Worm (Caenorhabditis elegans) whole organism, L1 larva: Measurements from ENCODE around the gene clc-28.

Source experiments
- aly-2 ChIP-seq: fragments of 150-350 bp; optimal IDR thresholded peaks from 2 replicates; lab custom pipeline; 2014; ENCODE audit warnings: missing biosample characterization, missing genetic modification characterization
- ama-1 ChIP-seq: fragments of 150-350 bp; optimal IDR thresholded peaks from 2 replicates; lab custom pipeline; 2014
- ceh-63 ChIP-seq: fragments of 200-800 bp; sonication (Bioruptor generic); optimal IDR thresholded peaks from 2 replicates; lab custom pipeline; 2018; ENCODE audit warnings: mild to moderate bottlenecking, missing genetic modification characterization, missing compliant biosample characterization
- ceh-8 ChIP-seq: fragments of 200-800 bp; sonication (Bioruptor generic); optimal IDR thresholded peaks from 2 replicates; lab custom pipeline; 2018; ENCODE audit warnings: mild to moderate bottlenecking, missing genetic modification characterization, moderate library complexity, missing compliant biosample characterization
- ceh-90 ChIP-seq: sonication (generic microtip); optimal IDR thresholded peaks from 2 replicates; lab custom pipeline; 2016; ENCODE audit warnings: missing genetic modification characterization, missing compliant biosample characterization
- dpl-1 ChIP-seq, 3 experiments: fragments of 150-350 bp in 2 of 3; sonication (generic microtip) in 1 of 3; optimal IDR thresholded peaks; 2 replicates each; lab custom pipeline; 2014 to 2017; ENCODE audit warnings: missing biosample characterization in 3 of 3, missing genetic modification characterization in 3 of 3, missing genetic modification reagents in 3 of 3
- dsc-1 ChIP-seq: sonication (generic microtip); optimal IDR thresholded peaks from 2 replicates; lab custom pipeline; 2016; ENCODE audit warnings: mild to moderate bottlenecking, missing genetic modification characterization, missing compliant biosample characterization
- efl-1 ChIP-seq, 4 experiments: fragments of 150-350 bp; optimal IDR thresholded peaks in 3 of 4; peaks in 1 of 4; 1 replicate in 1 of 4; 2 replicates in 3 of 4; lab custom pipeline; 2014; ENCODE audit warnings: missing biosample characterization in 2 of 4, missing genetic modification characterization in 2 of 4, missing genetic modification reagents in 2 of 4
- elt-2 ChIP-seq: sonication (generic microtip); optimal IDR thresholded peaks from 2 replicates; lab custom pipeline; 2016; ENCODE audit warnings: missing genetic modification characterization, mild to moderate bottlenecking, inconsistent platforms, missing compliant biosample characterization, missing genetic modification reagents
- elt-3 ChIP-seq, 6 experiments: fragments of 150-350 bp in 1 of 6; sonication (generic microtip); optimal IDR thresholded peaks; 2 replicates each; lab custom pipeline; 2017 to 2018; ENCODE audit warnings: missing biosample characterization in 6 of 6, missing genetic modification characterization in 6 of 6, inconsistent platforms in 1 of 6
- fkh-4 ChIP-seq: sonication (generic microtip); optimal IDR thresholded peaks from 2 replicates; lab custom pipeline; 2016; ENCODE audit warnings: missing compliant biosample characterization, missing genetic modification characterization, borderline replicate concordance
- fkh-8 ChIP-seq: sonication (generic microtip); optimal IDR thresholded peaks from 2 replicates; lab custom pipeline; 2016; ENCODE audit warnings: mild to moderate bottlenecking, missing genetic modification characterization, missing compliant biosample characterization
- grh-1 ChIP-seq: fragments of 200-800 bp; sonication (Bioruptor generic); IDR thresholded peaks from 2 replicates; pipeline ENCODE4 v1.3.6; 2022; ENCODE audit warnings: missing genetic modification reagents, missing genetic modification characterization, missing compliant biosample characterization
- hlh-17 ChIP-seq: fragments of 200-800 bp; sonication (Bioruptor generic); optimal IDR thresholded peaks from 2 replicates; lab custom pipeline; 2018; ENCODE audit warnings: missing genetic modification characterization, mild to moderate bottlenecking, missing compliant biosample characterization, moderate library complexity, borderline replicate concordance
- hpl-2 ChIP-seq: fragments of 150-350 bp; optimal IDR thresholded peaks from 2 replicates; lab custom pipeline; 2014; ENCODE audit warnings: missing biosample characterization, missing genetic modification reagents, missing genetic modification characterization
- irx-1 ChIP-seq: sonication (generic microtip); optimal IDR thresholded peaks from 2 replicates; lab custom pipeline; 2016; ENCODE audit warnings: missing genetic modification characterization, missing compliant biosample characterization
- isw-1 ChIP-seq: fragments of 200-800 bp; sonication (Bioruptor generic); IDR thresholded peaks from 2 replicates; pipeline ENCODE4 v1.3.6; 2022; ENCODE audit warnings: missing genetic modification characterization, missing compliant biosample characterization
- jun-1 ChIP-seq: fragments of 150-350 bp; optimal IDR thresholded peaks from 2 replicates; lab custom pipeline; 2014; ENCODE audit warnings: missing biosample characterization, missing genetic modification reagents, missing genetic modification characterization
- lin-13 ChIP-seq: fragments of 150-350 bp; optimal IDR thresholded peaks from 2 replicates; lab custom pipeline; 2014; ENCODE audit warnings: missing biosample characterization, missing genetic modification reagents, missing genetic modification characterization
- lin-14 ChIP-seq: fragments of 200-800 bp; sonication (Bioruptor generic); optimal IDR thresholded peaks from 2 replicates; lab custom pipeline; 2018; ENCODE audit warnings: mild to moderate bottlenecking, missing genetic modification characterization, moderate library complexity, missing compliant biosample characterization
- lin-15B ChIP-seq: fragments of 150-350 bp; sonication (generic microtip); optimal IDR thresholded peaks from 3 replicates; lab custom pipeline; 2014; ENCODE audit warnings: missing biosample characterization, missing genetic modification characterization
- lir-3 ChIP-seq: sonication (generic microtip); optimal IDR thresholded peaks from 2 replicates; lab custom pipeline; 2016; ENCODE audit warnings: mild to moderate bottlenecking, missing genetic modification characterization, moderate library complexity, missing compliant biosample characterization; ENCODE audit not compliant: poor library complexity
- lsy-2 ChIP-seq, 2 experiments: fragments of 150-350 bp; optimal IDR thresholded peaks; 2 replicates each; lab custom pipeline; 2014; ENCODE audit warnings: missing biosample characterization in 2 of 2, missing genetic modification characterization in 2 of 2
- mef-2 ChIP-seq: fragments of 150-350 bp; optimal IDR thresholded peaks from 2 replicates; lab custom pipeline; 2014; ENCODE audit warnings: missing biosample characterization, missing genetic modification characterization
- mep-1 ChIP-seq: fragments of 150-350 bp; optimal IDR thresholded peaks from 2 replicates; lab custom pipeline; 2014; ENCODE audit warnings: missing biosample characterization, missing genetic modification characterization
- nhr-20 ChIP-seq: sonication (generic microtip); optimal IDR thresholded peaks from 2 replicates; lab custom pipeline; 2016; ENCODE audit warnings: mild to moderate bottlenecking, missing genetic modification characterization, missing compliant biosample characterization
- nhr-237 ChIP-seq: fragments of 150-350 bp; optimal IDR thresholded peaks from 2 replicates; lab custom pipeline; 2014; ENCODE audit warnings: missing biosample characterization, missing genetic modification characterization
- nhr-28 ChIP-seq: fragments of 150-350 bp; optimal IDR thresholded peaks from 2 replicates; lab custom pipeline; 2014; ENCODE audit warnings: missing biosample characterization, missing genetic modification characterization
- nhr-47 ChIP-seq: sonication (generic microtip); optimal IDR thresholded peaks from 2 replicates; lab custom pipeline; 2016; ENCODE audit warnings: mild to moderate bottlenecking, missing genetic modification characterization, moderate library complexity, missing compliant biosample characterization
- nhr-71 ChIP-seq: sonication (generic microtip); optimal IDR thresholded peaks from 2 replicates; lab custom pipeline; 2016; ENCODE audit warnings: mild to moderate bottlenecking, missing genetic modification characterization, moderate library complexity, missing compliant biosample characterization
- nhr-77 ChIP-seq: fragments of 150-350 bp; optimal IDR thresholded peaks from 2 replicates; lab custom pipeline; 2014; ENCODE audit warnings: missing biosample characterization, missing genetic modification characterization
- nhr-85 ChIP-seq: sonication (generic microtip); peaks from one replicate; lab custom pipeline; 2016; ENCODE audit warnings: missing genetic modification characterization, inconsistent platforms, missing compliant biosample characterization
- pag-3 ChIP-seq: sonication (generic microtip); optimal IDR thresholded peaks from 2 replicates; lab custom pipeline; 2017; ENCODE audit warnings: missing genetic modification characterization, mild to moderate bottlenecking, missing compliant biosample characterization, antibody characterized with exemption, borderline replicate concordance; ENCODE audit not compliant: insufficient read depth
- skn-1 ChIP-seq: fragments of 150-350 bp; optimal IDR thresholded peaks from 2 replicates; lab custom pipeline; 2014; ENCODE audit warnings: missing biosample characterization, missing genetic modification characterization
- snpc-4 ChIP-seq: fragments of 150-350 bp; optimal IDR thresholded peaks from 2 replicates; lab custom pipeline; 2014; ENCODE audit warnings: missing biosample characterization, missing genetic modification characterization
- snu-23 ChIP-seq: sonication (generic microtip); optimal IDR thresholded peaks from 2 replicates; lab custom pipeline; 2016; ENCODE audit warnings: missing genetic modification characterization, missing compliant biosample characterization
- sox-4 ChIP-seq: sonication (generic microtip); optimal IDR thresholded peaks from 2 replicates; lab custom pipeline; 2016; ENCODE audit warnings: missing genetic modification characterization, missing compliant biosample characterization
- sptf-1 ChIP-seq: fragments of 150-350 bp; optimal IDR thresholded peaks from 2 replicates; lab custom pipeline; 2014; ENCODE audit warnings: missing biosample characterization, missing genetic modification characterization
- swsn-7 ChIP-seq: sonication (generic microtip); optimal IDR thresholded peaks from 2 replicates; lab custom pipeline; 2016; ENCODE audit warnings: missing genetic modification characterization, missing compliant biosample characterization
- tbx-2 ChIP-seq: sonication (generic microtip); optimal IDR thresholded peaks from 2 replicates; lab custom pipeline; 2016; ENCODE audit warnings: missing genetic modification characterization, missing compliant biosample characterization
- xbp-1 ChIP-seq: sonication (generic microtip); optimal IDR thresholded peaks from 2 replicates; lab custom pipeline; 2016; ENCODE audit warnings: missing genetic modification characterization, missing compliant biosample characterization
- ztf-11 ChIP-seq, 2 experiments: sonication (generic microtip); optimal IDR thresholded peaks; 2 replicates each; lab custom pipeline; 2016 to 2017; ENCODE audit warnings: missing genetic modification characterization in 2 of 2, missing biosample characterization in 1 of 2, missing compliant biosample characterization in 1 of 2

The clc-28 gene

DNA sequence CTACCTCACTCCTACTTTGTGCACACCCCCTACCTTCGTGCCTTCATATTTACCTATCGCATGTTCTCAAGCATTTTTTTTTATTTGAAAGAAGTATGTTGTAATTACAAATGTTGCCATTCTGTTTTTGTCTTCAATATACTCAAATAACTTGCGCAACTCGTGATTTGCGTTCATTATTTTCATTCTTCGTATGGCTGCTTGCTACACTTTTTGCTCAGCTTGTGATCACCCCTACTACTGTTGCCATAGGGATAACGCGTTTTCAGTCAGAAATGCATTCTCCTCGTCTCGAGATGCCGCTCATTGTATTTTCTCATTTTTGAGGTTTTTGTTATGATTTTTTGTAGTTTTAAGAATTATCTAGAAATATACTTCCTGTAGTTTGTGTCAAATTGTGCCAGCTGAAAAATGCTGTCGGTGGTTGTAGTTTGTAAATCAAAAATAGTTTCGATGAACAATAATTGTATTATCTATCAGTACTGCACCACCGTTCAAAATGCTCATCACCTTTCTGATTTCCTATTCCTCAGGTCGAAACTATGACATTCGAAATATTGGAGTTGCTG, 16.5 kb downstream of the clc-28 start, which contains the start of gene F10E9.1 (continued):
- TF ChIP-seq nhr-47 (tag; lab: Kevin White, UChicago) (peak; percentile 54), ama-1 (lab: Kevin White, UChicago) (no peak), nhr-237 (tag; lab: Kevin White, UChicago) (no peak), efl-1 (optimal IDR thresholded peaks at IDR 0.05; lab: Kevin White, UChicago) (no peak), efl-1 (GFP tag; optimal IDR thresholded peaks at IDR 0.05 in 1 of 2; lab: Kevin White, UChicago) (no peak), snu-23 (GFP tag; lab: Kevin White, UChicago) (no peak), fkh-8 (tag; lab: Kevin White, UChicago) (peak; percentile 100), ceh-8 (GFP tag; lab: Kevin White, UChicago) (no peak), ceh-90 (tag; lab: Kevin White, UChicago) (no peak), nhr-71 (peak; percentile 67), tbx-2 (tag; lab: Kevin White, UChicago) (no peak), swsn-7 (peak; percentile 17), hpl-2 (GFP tag; lab: Kevin White, UChicago) (no peak), lin-15B (no peak), pag-3 (tag; lab: Kevin White, UChicago) (no peak), lir-3 (tag; lab: Kevin White, UChicago) (no peak)

DNA sequence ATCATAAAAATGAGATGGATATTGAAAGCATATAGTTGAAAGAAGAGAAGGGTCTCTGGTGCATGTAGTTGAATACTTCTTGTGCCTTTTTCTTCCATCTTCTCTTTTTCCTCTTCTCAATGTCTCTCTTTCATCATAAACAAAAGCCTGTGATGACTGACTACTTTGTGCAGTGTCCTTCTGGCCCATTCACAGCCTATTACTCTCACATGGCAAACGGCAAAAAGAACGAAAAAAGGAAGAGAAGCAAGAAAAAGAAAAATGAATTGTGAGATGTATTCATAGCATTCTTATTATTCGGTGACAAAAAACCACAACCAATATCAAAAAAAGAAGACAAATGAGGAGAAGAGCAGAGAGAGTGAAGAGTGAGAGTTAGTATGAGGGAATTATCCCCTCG, 18.0 kb downstream of the clc-28 start:
- TF ChIP-seq xbp-1 (no peak), mef-2 (tag; lab: Kevin White, UChicago) (no peak), elt-2 (tag; lab: Kevin White, UChicago) (no peak), lin-14 (GFP tag; lab: Kevin White, UChicago) (peak; percentile 57), fkh-8 (tag; lab: Kevin White, UChicago) (peak; percentile 36), skn-1 (tag; lab: Kevin White, UChicago) (no peak), snpc-4 (tag; lab: Kevin White, UChicago) (no peak), dsc-1 (tag; lab: Kevin White, UChicago) (peak; percentile 49), ceh-63 (GFP tag; lab: Kevin White, UChicago) (no peak), nhr-20 (tag; lab: Kevin White, UChicago) (no peak), tbx-2 (tag; lab: Kevin White, UChicago) (no peak), dpl-1 (GFP tag; optimal IDR thresholded peaks at IDR 0.05; lab: Kevin White, UChicago) (peak in 1 of 3 experiments; percentile 18), nhr-77 (tag; lab: Kevin White, UChicago) (no peak), lin-13 (no peak), fkh-4 (tag; lab: Kevin White, UChicago) (no peak), lsy-2 (tag; optimal IDR thresholded peaks at IDR 0.05; lab: Kevin White, UChicago) (peak in 1 of 2 experiments; percentile 14), aly-2 (tag; lab: Kevin White, UChicago) (no peak), elt-3 (tag; optimal IDR thresholded peaks at IDR 0.05; lab: Kevin White, UChicago) (no peak)

- no peak for TF ChIP-seq jun-1 (tag; lab: Kevin White, UChicago)
- TF ChIP-seq grh-1 (GFP tag; lab: Robert Waterston, UW) = no peak
- no peak for TF ChIP-seq nhr-28
- no peak for TF ChIP-seq mep-1 (tag; lab: Kevin White, UChicago)
- TF ChIP-seq sptf-1 = no peak
- TF ChIP-seq sox-4 (tag; lab: Kevin White, UChicago) = no peak
- no peak for TF ChIP-seq hlh-17
- no peak for TF ChIP-seq mef-2 (tag; lab: Kevin White, UChicago)
- TF ChIP-seq isw-1 = no peak
- no peak for TF ChIP-seq ztf-11 (tag; optimal IDR thresholded peaks at IDR 0.05; lab: Kevin White, UChicago)
- no peak for TF ChIP-seq lin-14 (GFP tag; lab: Kevin White, UChicago)
- TF ChIP-seq nhr-85 (tag; lab: Kevin White, UChicago) = no peak
- TF ChIP-seq irx-1 (tag; lab: Kevin White, UChicago) = no peak
- TF ChIP-seq lin-15B = no peak
- no peak for TF ChIP-seq nhr-71
Measured at ce11 chrIII:8320183-8320582, 19.1 kb downstream of the clc-28 start, which contains the start of gene F10E9.10. Gene F10E9.10, minus strand, starts transcription at chrIII:8320283.
